Worm (Caenorhabditis elegans): ENCODE data around the gene prp-38.

Gene prp-38

DNA sequence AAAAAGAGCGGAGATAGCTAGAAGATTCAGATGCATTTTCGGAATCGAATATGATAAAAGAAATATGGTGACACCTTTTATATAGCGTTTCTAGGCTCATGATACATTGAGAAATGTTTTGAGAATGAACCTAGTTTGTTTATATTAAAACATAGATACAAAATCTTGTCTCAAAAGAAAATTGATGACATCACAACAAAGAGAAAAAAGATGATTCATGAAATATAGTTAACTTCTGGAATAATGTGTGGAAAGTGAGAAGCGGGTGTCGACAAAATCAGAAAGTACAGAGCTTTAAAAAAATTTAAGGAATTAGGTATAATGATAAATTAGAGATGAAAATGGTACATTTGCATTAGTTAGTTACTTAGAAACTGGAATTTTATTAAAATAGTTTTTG is 13.1 kb downstream of the prp-38 start, which contains the start of gene D1054.10:
TSS of gene D1054.10 (minus strand) at position 101 of the 400 bp plus-strand sequence.
- TF ChIP-seq ztf-6 (GFP tag; IDR thresholded peaks at IDR 0.05) (no peak), atf-7 (tag; optimal IDR thresholded peaks at IDR 0.05) (no peak), C06A6.2 (GFP tag; conservative IDR thresholded peaks at IDR 0.05) (no peak), T26A5.8 (tag; optimal IDR thresholded peaks at IDR 0.05) (no peak), let-526 (GFP tag; IDR thresholded peaks at IDR 0.05) (no peak), F55B11.4 (tag; optimal IDR thresholded peaks at IDR 0.05; ENCODE audit: borderline replicate concordance, insufficient read depth) (no peak), mxl-1 (tag; optimal IDR thresholded peaks at IDR 0.05) (no peak), snpc-3.4 (tag; optimal IDR thresholded peaks at IDR 0.05) (no peak), hrde-1 (tag; optimal IDR thresholded peaks at IDR 0.05; ENCODE audit: borderline replicate concordance) (no peak), T07F8.4 (tag; optimal IDR thresholded peaks at IDR 0.05) (no peak), akir-1 (GFP tag; optimal IDR thresholded peaks at IDR 0.05) (no peak), nhr-120 (GFP tag; IDR thresholded peaks at IDR 0.05) (no peak), cebp-2 (GFP tag; IDR thresholded peaks at IDR 0.05) (no peak), K12H6.12 (tag; optimal IDR thresholded peaks at IDR 0.05) (no peak), zfh-2 (GFP tag; conservative IDR thresholded peaks at IDR 0.05) (no peak), F49E8.2 (tag; optimal IDR thresholded peaks at IDR 0.05; ENCODE audit: insufficient read depth) (no peak), ceh-58 (GFP tag; IDR thresholded peaks at IDR 0.05) (no peak)

DNA sequence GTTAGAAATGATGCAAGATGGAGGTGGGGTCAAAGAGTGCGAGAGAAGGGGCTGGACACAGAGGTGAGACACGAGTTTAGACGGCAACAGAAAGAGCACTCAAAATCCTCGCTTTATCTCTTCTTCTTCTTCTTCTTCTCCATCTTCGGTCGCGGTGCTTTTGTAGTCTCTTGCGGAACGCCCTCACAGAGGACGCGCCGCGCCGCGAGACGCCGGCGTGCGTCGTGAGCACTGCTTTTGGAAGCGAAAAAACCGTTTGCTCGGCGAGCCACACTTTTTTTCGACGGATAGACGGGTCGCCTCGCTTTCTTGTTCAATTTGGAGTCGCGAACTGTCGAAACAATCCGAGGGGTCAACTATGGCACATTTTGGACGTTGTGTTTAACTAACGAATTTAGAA is 14.9 kb downstream of the prp-38 start, which contains the start of gene D1054.9:
TSS of gene D1054.9 (minus strand) at position 137 of the 400 bp plus-strand sequence.
- TF ChIP-seq zfh-2 (GFP tag; conservative IDR thresholded peaks at IDR 0.05), result peak; percentile 89
- no peak for TF ChIP-seq F57A8.1 (GFP tag; optimal IDR thresholded peaks at IDR 0.05)

DNA sequence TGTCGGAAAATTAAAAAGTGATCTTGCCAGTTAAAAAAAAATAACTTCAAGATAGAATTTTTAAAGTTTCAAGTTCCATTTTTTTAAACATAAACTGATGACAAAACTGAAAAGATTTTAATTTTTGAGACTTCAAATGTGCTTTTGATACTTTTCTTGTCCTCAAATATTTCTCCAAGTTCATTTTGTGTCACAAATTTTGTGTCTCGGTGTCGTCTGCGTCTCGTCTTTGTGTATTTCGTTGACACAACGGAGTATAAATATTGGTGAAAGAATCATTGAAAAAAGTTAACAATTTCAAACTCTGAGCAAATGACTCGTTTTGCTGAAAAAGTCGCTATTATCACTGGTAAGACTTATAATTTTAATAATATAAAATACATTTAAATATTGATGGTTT is 21.8 kb downstream of the prp-38 start, which contains the start of gene D1054.8:
TSS of gene D1054.8 (plus strand) at position 301 of the 400 bp plus-strand sequence.
- TF ChIP-seq F33H1.4 (GFP tag; IDR thresholded peaks at IDR 0.05) (no peak), somi-1 (GFP tag; optimal IDR thresholded peaks at IDR 0.05) (no peak), lsy-27 (tag; optimal IDR thresholded peaks at IDR 0.05; ENCODE audit: borderline replicate concordance, insufficient read depth) (no peak), ztf-18 (tag; optimal IDR thresholded peaks at IDR 0.05) (no peak), egrh-3 (GFP tag; IDR thresholded peaks at IDR 0.05) (no peak), let-526 (GFP tag; IDR thresholded peaks at IDR 0.05) (no peak), F49E8.2 (tag; optimal IDR thresholded peaks at IDR 0.05; ENCODE audit: insufficient read depth) (no peak), athp-1 (tag; optimal IDR thresholded peaks at IDR 0.05) (no peak), nhr-90 (tag; optimal IDR thresholded peaks at IDR 0.05) (no peak), nhr-80 (tag; optimal IDR thresholded peaks at IDR 0.05) (no peak), ztf-22 (GFP tag; optimal IDR thresholded peaks at IDR 0.05) (no peak), ama-1 (optimal IDR thresholded peaks at IDR 0.05) (no peak), ama-1 (GFP tag; optimal IDR thresholded peaks at IDR 0.05) (no peak), sdz-38 (tag; optimal IDR thresholded peaks at IDR 0.05) (no peak), madf-10 (tag; optimal IDR thresholded peaks at IDR 0.05) (no peak), F55B11.4 (tag; optimal IDR thresholded peaks at IDR 0.05; ENCODE audit: borderline replicate concordance, insufficient read depth) (no peak), ceh-79 (tag; optimal IDR thresholded peaks at IDR 0.05) (no peak), Y67H2A.10 (GFP tag; conservative IDR thresholded peaks at IDR 0.05) (no peak), mxl-1 (tag; optimal IDR thresholded peaks at IDR 0.05) (no peak)

DNA sequence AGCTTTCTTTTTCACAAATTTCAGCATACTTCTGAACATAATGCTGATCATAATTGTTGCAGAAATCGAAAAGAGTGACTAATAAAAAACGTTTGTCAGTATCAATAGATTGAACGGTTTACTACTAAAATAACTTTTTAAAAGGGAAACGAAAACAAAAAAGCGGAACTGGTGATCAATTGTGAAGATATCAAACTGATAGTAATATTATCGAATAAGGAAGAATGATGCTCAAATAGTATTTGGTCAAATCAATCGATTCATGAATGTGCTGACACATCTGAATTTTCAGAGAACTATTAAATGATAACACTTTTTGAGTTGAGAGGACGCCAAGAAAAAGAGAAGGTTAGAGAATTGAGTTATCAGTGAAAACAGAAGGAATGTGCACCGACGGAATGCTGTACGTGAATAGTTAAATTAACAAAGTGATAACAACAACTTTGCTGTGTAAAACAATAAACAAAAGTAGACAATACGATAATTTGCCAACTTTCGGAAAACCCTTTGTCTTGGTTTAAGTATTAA is 29.2 kb downstream of the prp-38 start, which contains the start of gene D1054.5:
TSS of gene D1054.5 (minus strand) at position 51 of the 528 bp plus-strand sequence.
- TF ChIP-seq nhr-80 (tag; optimal IDR thresholded peaks at IDR 0.05) (peak; percentile 78), nhr-27 (tag; optimal IDR thresholded peaks at IDR 0.05) (no peak)

All from whole organism, young adult.